Fruit fly (Drosophila melanogaster) whole organism, prepupa: Measurements from ENCODE around the gene CG7841.

Experiments used
- CG1621 ChIP-seq: fragments of 200-800 bp; sonication (Bioruptor generic); optimal IDR thresholded peaks from 3 replicates; lab custom pipeline; 2018; ENCODE audit warnings: missing biosample characterization, mild to moderate bottlenecking, missing genetic modification characterization
- CG6854 ChIP-seq: fragments of 200-800 bp; sonication (Bioruptor generic); optimal IDR thresholded peaks from 2 replicates; lab custom pipeline; 2017; ENCODE audit warnings: missing biosample characterization, mild to moderate bottlenecking, missing genetic modification characterization
- Hr38 ChIP-seq: sonication (Bioruptor generic); optimal IDR thresholded peaks from 2 replicates; lab custom pipeline; 2016; ENCODE audit warnings: missing biosample characterization, missing genetic modification characterization
- Lpt ChIP-seq: fragments of 200-800 bp; sonication (Bioruptor generic); optimal IDR thresholded peaks from 3 replicates; lab custom pipeline; 2016; ENCODE audit warnings: missing biosample characterization, missing genetic modification characterization
- Sox102F ChIP-seq: fragments of 200-800 bp; sonication (Bioruptor generic); optimal IDR thresholded peaks from 2 replicates; lab custom pipeline; 2016; ENCODE audit warnings: missing biosample characterization, mild to moderate bottlenecking, missing genetic modification characterization
- fd59A ChIP-seq: fragments of 200-800 bp; sonication (Bioruptor generic); optimal IDR thresholded peaks from 2 replicates; lab custom pipeline; 2017; ENCODE audit warnings: missing biosample characterization, mild to moderate bottlenecking, missing genetic modification characterization, missing genetic modification reagents
- lz ChIP-seq: fragments of 200-800 bp; sonication (Bioruptor generic); optimal IDR thresholded peaks from 3 replicates; lab custom pipeline; 2016; ENCODE audit warnings: missing biosample characterization, missing genetic modification characterization
- topi ChIP-seq: fragments of 200-800 bp; sonication (Bioruptor generic); optimal IDR thresholded peaks from 3 replicates; lab custom pipeline; 2016; ENCODE audit warnings: missing biosample characterization, missing genetic modification characterization

DNA sequence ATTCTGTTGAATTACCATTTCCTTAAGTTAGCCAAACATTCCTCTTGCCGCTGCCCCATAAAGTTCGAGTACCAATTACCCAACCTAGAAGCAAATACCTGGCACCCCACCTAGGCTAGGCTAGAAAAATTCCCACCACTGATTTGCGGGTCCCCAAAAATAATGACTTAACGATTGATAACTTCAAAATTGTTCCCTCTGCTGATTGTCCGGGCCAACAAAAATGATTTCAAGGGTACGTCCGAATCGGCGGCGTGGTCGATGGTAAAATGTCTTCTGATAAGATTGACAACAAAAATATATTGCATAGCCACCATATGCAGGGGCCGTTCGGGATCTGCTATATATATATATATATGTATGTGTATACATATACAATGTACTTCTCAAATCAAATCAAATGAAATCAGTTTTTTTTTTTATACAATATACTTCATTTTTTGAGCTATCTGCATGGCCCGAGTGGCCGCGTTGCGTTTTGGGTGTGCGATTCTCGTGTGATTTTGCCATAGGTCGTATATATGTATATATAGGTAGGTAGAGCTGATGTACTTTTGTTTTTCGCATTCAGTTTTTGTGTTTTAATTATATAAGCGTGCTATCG is 39.2 kb upstream of the CG7841 start:
- TF ChIP-seq CG1621 (tag; lab: Kevin White, UChicago) (no peak), CG6854 (no peak), Lpt (GFP tag; lab: Kevin White, UChicago) (no peak), lz (no peak), Hr38 (no peak), Sox102F (GFP tag; lab: Kevin White, UChicago) (no peak), fd59A (GFP tag; lab: Kevin White, UChicago) (no peak), topi (no peak)
